Fruit fly (Drosophila melanogaster) whole organism, pupa: Measurements from ENCODE around the gene cry.
A peak's percentile ranks its signal among the peaks of the same experiment; 100 is the strongest.

Experiments
- CG12605 ChIP-seq: fragments of 200-800 bp; sonication (Bioruptor generic); IDR thresholded peaks from 2 replicates; pipeline ENCODE4 v1.3.6; 2022; ENCODE audit warnings: missing biosample characterization, missing genetic modification characterization
- CG13204 ChIP-seq: fragments of 200-800 bp; sonication (Bioruptor generic); optimal IDR thresholded peaks from 2 replicates; lab custom pipeline; 2018; ENCODE audit warnings: missing biosample characterization, mild to moderate bottlenecking, missing genetic modification characterization, moderate library complexity
- rn ChIP-seq: fragments of 200-800 bp; sonication (Bioruptor generic); IDR thresholded peaks from 2 replicates; pipeline ENCODE4 v1.3.6; 2022; ENCODE audit warnings: missing biosample characterization, missing genetic modification characterization

dm6 chr3R:19253975-19254374 is 42.0 kb downstream of the cry start:
- TF ChIP-seq CG13204 (GFP tag; lab: Kevin White, UChicago) (peak; percentile 61), CG12605 (GFP tag; lab: Robert Waterston, UW) (no peak), rn (GFP tag; lab: Robert Waterston, UW) (no peak)
